Worm (Caenorhabditis elegans): ENCODE measurements around the gene F47B7.4.

The F47B7.4 gene

ce11 chrX:3785111-3785808, 18.8 kb upstream of the F47B7.4 start:
- TF ChIP-seq dao-5 (tag; optimal IDR thresholded peaks at IDR 0.05): no peak
- no peak for TF ChIP-seq him-1 (tag; optimal IDR thresholded peaks at IDR 0.05)
- no peak for TF ChIP-seq W03F9.2 (tag; optimal IDR thresholded peaks at IDR 0.05)

ce11 chrX:3783659-3784058, 17.2 kb upstream of the F47B7.4 start:
- TF ChIP-seq dao-5 (tag; optimal IDR thresholded peaks at IDR 0.05): no peak
- TF ChIP-seq W03F9.2 (tag; optimal IDR thresholded peaks at IDR 0.05): no peak
- TF ChIP-seq him-1 (tag; optimal IDR thresholded peaks at IDR 0.05): no peak

DNA sequence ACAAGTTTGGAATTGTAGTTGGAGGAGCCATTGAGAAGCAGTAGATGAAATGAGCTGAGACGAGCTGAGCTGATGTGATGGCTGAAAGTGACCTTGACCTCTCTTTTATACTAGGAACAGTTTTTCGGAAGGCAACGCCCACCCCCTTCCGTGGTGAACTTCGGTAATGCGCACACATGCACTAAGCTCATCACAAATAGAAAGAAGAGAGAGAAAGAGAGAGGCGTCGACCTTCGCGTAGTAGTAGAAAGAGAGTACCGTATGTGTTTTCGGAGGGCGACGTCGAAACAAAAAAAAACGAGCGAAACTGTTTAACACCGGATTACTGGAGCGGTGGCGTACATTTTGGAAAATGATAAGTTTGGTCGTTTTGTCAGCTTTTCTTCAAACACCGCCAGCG, 14.6 kb upstream of the F47B7.4 start, which contains the start of gene marg-1:
TSS of gene marg-1 (minus strand) at position 101 of the 400 bp plus-strand sequence.
- TF ChIP-seq him-1 (tag; optimal IDR thresholded peaks at IDR 0.05) (no peak), W03F9.2 (tag; optimal IDR thresholded peaks at IDR 0.05) (no peak), dao-5 (tag; optimal IDR thresholded peaks at IDR 0.05) (no peak)

DNA sequence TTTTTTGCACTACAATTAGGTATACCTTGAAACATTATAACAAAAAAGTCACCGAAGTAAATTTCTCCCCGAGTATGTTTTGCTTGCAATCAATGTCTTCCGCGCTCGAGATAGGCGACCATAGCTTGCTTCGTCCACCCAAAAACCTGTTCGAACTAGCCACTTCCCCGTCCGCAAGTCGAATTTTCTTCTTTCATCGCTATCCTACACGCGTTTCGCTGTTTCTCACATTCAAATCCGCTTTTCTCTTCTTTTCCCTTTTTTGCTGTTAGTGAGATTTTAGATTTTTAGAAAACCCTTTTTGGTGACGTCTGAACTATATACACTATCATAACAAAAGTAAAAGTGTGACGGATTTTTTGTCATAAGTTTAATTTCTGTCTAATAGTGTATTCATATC, 6.8 kb upstream of the F47B7.4 start:
- no peak for TF ChIP-seq dao-5 (tag; optimal IDR thresholded peaks at IDR 0.05)
- TF ChIP-seq W03F9.2 (tag; optimal IDR thresholded peaks at IDR 0.05): no peak
- no peak for TF ChIP-seq him-1 (tag; optimal IDR thresholded peaks at IDR 0.05)

- TF ChIP-seq dao-5 (tag; optimal IDR thresholded peaks at IDR 0.05) (no peak), W03F9.2 (tag; optimal IDR thresholded peaks at IDR 0.05) (no peak), him-1 (tag; optimal IDR thresholded peaks at IDR 0.05) (no peak)
Observed at ce11 chrX:3772405-3772804, 6.0 kb upstream of the F47B7.4 start, which contains the start of gene F47B7.2. TSS of gene F47B7.2 (plus strand) at chrX:3772762.

DNA sequence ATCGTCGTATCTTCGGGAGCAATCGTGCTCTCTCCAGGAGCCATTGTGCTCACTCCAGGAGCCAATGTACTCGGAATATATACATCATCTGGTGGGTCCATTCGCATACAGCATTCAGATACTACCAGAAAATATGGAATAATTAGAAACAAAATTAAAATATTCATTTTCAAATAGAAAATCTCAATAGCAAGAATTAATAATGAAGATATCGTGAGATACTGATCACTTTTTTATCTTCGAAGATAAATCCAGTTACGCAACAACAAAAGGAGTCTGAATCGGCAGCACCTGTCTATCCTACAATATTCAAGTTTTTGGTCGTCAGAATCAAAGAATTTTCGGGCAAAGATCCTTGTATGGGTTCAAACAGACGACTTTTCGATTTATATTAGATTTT, 2.3 kb upstream of the F47B7.4 start, which contains the start of gene F47B7.5:
TSS of gene F47B7.5 (minus strand) at position 101 of the 400 bp plus-strand sequence.
- no peak for TF ChIP-seq him-1 (tag; optimal IDR thresholded peaks at IDR 0.05)
- no peak for TF ChIP-seq W03F9.2 (tag; optimal IDR thresholded peaks at IDR 0.05)

DNA sequence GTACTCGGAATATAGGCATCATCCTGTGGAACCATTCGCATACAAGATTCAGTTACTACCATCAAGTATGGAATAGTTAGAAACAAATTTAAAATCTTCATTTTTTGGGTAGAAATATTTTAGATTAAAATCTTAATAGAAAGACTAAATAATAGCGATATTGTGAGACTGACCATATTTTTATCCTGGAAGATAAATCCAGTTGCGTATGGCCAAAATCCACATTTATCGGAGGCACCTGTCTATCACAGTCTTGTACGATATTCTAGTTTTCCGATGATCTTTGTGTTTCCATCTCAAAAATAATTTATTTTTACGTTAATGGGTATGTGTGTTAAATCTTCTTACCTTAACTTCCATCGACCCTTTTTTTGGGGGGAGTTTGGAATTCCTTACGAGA, 2.2 kb downstream of the F47B7.4 start, which contains the start of gene F47B7.3:
TSS of gene F47B7.3 (minus strand) at position 101 of the 400 bp plus-strand sequence.
- TF ChIP-seq him-1 (tag; optimal IDR thresholded peaks at IDR 0.05) (no peak), dao-5 (tag; optimal IDR thresholded peaks at IDR 0.05) (no peak), W03F9.2 (tag; optimal IDR thresholded peaks at IDR 0.05) (no peak)

- TF ChIP-seq him-1 (tag; optimal IDR thresholded peaks at IDR 0.05) (no peak), W03F9.2 (tag; optimal IDR thresholded peaks at IDR 0.05) (no peak), dao-5 (tag; optimal IDR thresholded peaks at IDR 0.05) (no peak)
Observed at ce11 chrX:3762410-3762809, 4.0 kb downstream of the F47B7.4 start, which contains the start of gene T14G12.11. TSS of gene T14G12.11 (minus strand) at chrX:3762547.

- TF ChIP-seq dao-5 (tag; optimal IDR thresholded peaks at IDR 0.05): no peak
Observed at ce11 chrX:3759820-3760219, 6.6 kb downstream of the F47B7.4 start.

- TF ChIP-seq dao-5 (tag; optimal IDR thresholded peaks at IDR 0.05): no peak
- TF ChIP-seq him-1 (tag; optimal IDR thresholded peaks at IDR 0.05): no peak
Observed at ce11 chrX:3759345-3759744, 7.1 kb downstream of the F47B7.4 start, which contains the start of gene T14G12.6. TSS of gene T14G12.6 (minus strand) at chrX:3759445.

ce11 chrX:3758399-3758798, 8.1 kb downstream of the F47B7.4 start, which contains the start of gene T14G12.12:
TSS of gene T14G12.12 (minus strand) at chrX:3758499.
- TF ChIP-seq W03F9.2 (tag; optimal IDR thresholded peaks at IDR 0.05) (no peak), dao-5 (tag; optimal IDR thresholded peaks at IDR 0.05) (no peak), him-1 (tag; optimal IDR thresholded peaks at IDR 0.05) (no peak)

- no peak for TF ChIP-seq him-1 (tag; optimal IDR thresholded peaks at IDR 0.05)
- no peak for TF ChIP-seq dao-5 (tag; optimal IDR thresholded peaks at IDR 0.05)
- no peak for TF ChIP-seq W03F9.2 (tag; optimal IDR thresholded peaks at IDR 0.05)
Observed at ce11 chrX:3756238-3756637, 10.2 kb downstream of the F47B7.4 start.

DNA sequence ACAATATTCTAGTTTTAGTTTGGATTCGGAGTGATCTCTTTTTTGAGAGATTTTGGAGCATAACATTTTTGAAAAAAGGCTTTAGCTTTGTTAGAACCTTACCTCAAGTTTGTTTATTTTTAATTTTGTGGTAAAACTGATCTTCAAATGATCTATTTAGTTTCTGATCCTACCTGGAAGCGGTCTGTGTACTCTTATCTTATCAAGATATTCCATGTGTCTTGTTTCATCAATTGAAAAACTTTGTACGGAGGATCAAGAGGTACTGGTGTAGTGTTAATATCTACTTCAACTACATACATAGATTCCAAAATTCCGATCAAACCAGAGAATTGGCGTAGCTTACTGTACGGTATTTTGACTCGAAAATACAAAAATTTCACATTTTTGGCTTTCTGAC, 10.7 kb downstream of the F47B7.4 start:
- no peak for TF ChIP-seq him-1 (tag; optimal IDR thresholded peaks at IDR 0.05)
- TF ChIP-seq dao-5 (tag; optimal IDR thresholded peaks at IDR 0.05): no peak
- TF ChIP-seq W03F9.2 (tag; optimal IDR thresholded peaks at IDR 0.05): no peak

ce11 chrX:3752443-3752842, 14.0 kb downstream of the F47B7.4 start:
- TF ChIP-seq him-1 (tag; optimal IDR thresholded peaks at IDR 0.05) (no peak), W03F9.2 (tag; optimal IDR thresholded peaks at IDR 0.05) (no peak), dao-5 (tag; optimal IDR thresholded peaks at IDR 0.05) (no peak)

- TF ChIP-seq him-1 (tag; optimal IDR thresholded peaks at IDR 0.05): no peak
- no peak for TF ChIP-seq W03F9.2 (tag; optimal IDR thresholded peaks at IDR 0.05)
- no peak for TF ChIP-seq dao-5 (tag; optimal IDR thresholded peaks at IDR 0.05)
Observed at ce11 chrX:3751370-3751769, 15.1 kb downstream of the F47B7.4 start.

Data from whole organism, L4/young adult.